1 worm cellular context compared by ENCODE assay signal in the genomic region with DNA sequence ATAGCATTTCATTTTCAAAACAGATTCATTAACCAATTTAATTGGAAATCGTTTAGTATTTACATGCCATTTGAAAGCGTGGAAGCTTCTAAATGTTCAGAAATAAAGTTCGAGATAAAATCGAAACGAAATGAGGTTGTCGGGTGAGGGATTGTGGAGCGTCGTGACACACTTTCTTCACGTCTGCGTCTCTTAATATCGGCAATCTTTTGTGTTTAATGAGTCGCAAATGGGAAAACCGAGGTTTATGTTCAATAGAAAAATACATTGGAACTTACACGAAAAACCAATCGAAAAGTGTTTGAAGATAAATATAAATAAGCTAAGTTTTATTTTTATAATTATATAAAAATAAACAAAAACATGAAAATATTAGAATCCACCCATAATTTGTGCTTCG.
TF ChIP-seq lines count a peak whose summit lies in the region.

No protein-coding gene starts in this region.

TF ChIP-seq in whole organism, L2 larva, 48 proteins besides CTCF, POLR2A, EP300 and RAD21 (continued from another document):
- TF ChIP-seq nhr-129 (tag; optimal IDR thresholded peaks at IDR 0.05; lab: Kevin White, UChicago) (peak; percentile 7), C34F6.9 (tag; optimal IDR thresholded peaks at IDR 0.05; lab: Kevin White, UChicago) (peak; percentile 42), nhr-237 (tag; optimal IDR thresholded peaks at IDR 0.05; lab: Kevin White, UChicago) (no peak), lsy-2 (tag; optimal IDR thresholded peaks at IDR 0.05; lab: Kevin White, UChicago) (peak in 1 of 2 experiments; percentile 27), lin-11 (tag; optimal IDR thresholded peaks at IDR 0.05; lab: Kevin White, UChicago) (no peak), nhr-10 (tag; optimal IDR thresholded peaks at IDR 0.05; lab: Kevin White, UChicago) (no peak)
